Fruit fly (Drosophila melanogaster) whole organism, wandering third instar larva: ENCODE data around the gene CG1463.
A peak's percentile ranks its signal among the peaks of the same experiment; 100 is the strongest.

Experiments
- br ChIP-seq: fragments of 200-800 bp; sonication (Bioruptor generic); optimal IDR thresholded peaks from 2 replicates; lab custom pipeline; 2016; ENCODE audit warnings: missing biosample characterization, missing genetic modification characterization
- fru ChIP-seq: fragments of 200-800 bp; sonication (Bioruptor generic); optimal IDR thresholded peaks from 3 replicates; lab custom pipeline; 2016; ENCODE audit warnings: missing biosample characterization, mild to moderate bottlenecking, missing genetic modification characterization
- lola ChIP-seq: fragments of >200 bp; optimal IDR thresholded peaks from 2 replicates; lab custom pipeline; 2017; ENCODE audit warnings: missing biosample characterization, missing genetic modification characterization
- pan ChIP-seq: fragments of >200 bp; optimal IDR thresholded peaks from 2 replicates; lab custom pipeline; 2017
- psq ChIP-seq: fragments of 200-800 bp; sonication (Bioruptor generic); optimal IDR thresholded peaks from 3 replicates; lab custom pipeline; 2017; ENCODE audit warnings: missing biosample characterization, mild to moderate bottlenecking, missing genetic modification characterization, moderate library complexity
- rgr ChIP-seq: fragments of 200-800 bp; sonication (Bioruptor generic); optimal IDR thresholded peaks from 3 replicates; lab custom pipeline; 2016; ENCODE audit warnings: missing biosample characterization, mild to moderate bottlenecking, missing genetic modification characterization
- usp ChIP-seq: fragments of >200 bp; optimal IDR thresholded peaks from 2 replicates; lab custom pipeline; 2017; ENCODE audit warnings: missing biosample characterization, missing genetic modification characterization

dm6 chrX:12653574-12653973 is 42.1 kb upstream of the CG1463 start, which contains the start of gene CkIalpha:
- TF ChIP-seq usp (GFP tag; lab: Kevin White, UChicago) (no peak), lola (GFP tag; lab: Kevin White, UChicago) (no peak), br (GFP tag; lab: Kevin White, UChicago) (peak; percentile 54), fru (GFP tag; lab: Kevin White, UChicago) (peak; percentile 64), psq (GFP tag; lab: Kevin White, UChicago) (peak; percentile 8), rgr (GFP tag; lab: Kevin White, UChicago) (peak; percentile 73), pan (no peak)
